Worm (Caenorhabditis elegans): ENCODE results near the gene sqv-4.

DNA sequence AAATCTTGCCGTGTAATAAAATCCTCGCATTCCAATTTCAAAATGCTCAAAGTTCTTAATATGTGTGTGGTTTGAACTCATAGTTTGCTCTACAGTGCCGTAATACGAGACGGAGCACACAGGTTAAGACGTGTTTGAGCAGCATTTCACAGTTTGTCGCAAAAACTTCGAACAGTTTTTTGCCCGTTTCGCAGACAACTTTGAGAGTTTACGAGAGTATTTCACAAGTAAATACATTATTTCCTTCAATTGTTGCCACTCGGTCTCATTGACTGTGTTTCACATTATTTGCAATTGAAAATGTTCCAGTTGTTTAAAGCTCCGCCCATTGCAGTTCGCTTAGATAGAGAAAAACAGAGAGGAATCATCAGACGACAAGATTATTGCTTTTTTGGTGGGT lies 26.3 kb upstream of the sqv-4 start, which contains the start of gene F29F11.20:
- TF ChIP-seq tab-1 (GFP tag; IDR thresholded peaks at IDR 0.05): no peak
- no peak for TF ChIP-seq flt-1 (GFP tag; IDR thresholded peaks at IDR 0.05)
- TF ChIP-seq cog-1 (tag; optimal IDR thresholded peaks at IDR 0.05): no peak
- TF ChIP-seq ztf-29 (GFP tag; IDR thresholded peaks at IDR 0.05): no peak
- TF ChIP-seq T22C8.4 (GFP tag; IDR thresholded peaks at IDR 0.05): no peak
- TF ChIP-seq ref-1 (GFP tag; conservative IDR thresholded peaks at IDR 0.05): no peak
- no peak for TF ChIP-seq ztf-23 (GFP tag; IDR thresholded peaks at IDR 0.05)

Measured in whole organism, midembryonic.